Fruit fly (Drosophila melanogaster): ENCODE results near the gene CG13877.

The CG13877 gene

dm6 chr3L:217480-218118 lies at the start of gene CG13877:
TSS of gene CG13877 (plus strand) at chr3L:218068.
- TF ChIP-seq svp (GFP tag) (peak; percentile 92), CG8632 (GFP tag; optimal IDR thresholded peaks at IDR 0.05) (no peak), acj6 (GFP tag; optimal IDR thresholded peaks at IDR 0.05) (no peak), CG6163 (GFP tag; IDR thresholded peaks at IDR 0.05) (no peak)

- no peak for TF ChIP-seq CG15336 (GFP tag; IDR thresholded peaks at IDR 0.05)
- peak; percentile 21 for TF ChIP-seq Eip78C (GFP tag)
These were observed 46.1 kb upstream of the CG13877 start for dm6 chr3L:171729-172128.

dm6 chr3L:174501-174900 lies 43.4 kb upstream of the CG13877 start:
- TF ChIP-seq Eip78C (GFP tag): peak; percentile 49
- TF ChIP-seq OdsH (GFP tag; optimal IDR thresholded peaks at IDR 0.05): no peak
- no peak for TF ChIP-seq eg (GFP tag; IDR thresholded peaks at IDR 0.05)
- no peak for TF ChIP-seq Hr39 (GFP tag; optimal IDR thresholded peaks at IDR 0.05)
- no peak for TF ChIP-seq topi (GFP tag; optimal IDR thresholded peaks at IDR 0.05)
- no peak for TF ChIP-seq CG32006 (GFP tag; optimal IDR thresholded peaks at IDR 0.05)
- TF ChIP-seq achi (GFP tag; optimal IDR thresholded peaks at IDR 0.05): peak; percentile 28
- TF ChIP-seq Eip75B (GFP tag; optimal IDR thresholded peaks at IDR 0.05): no peak
- TF ChIP-seq net (GFP tag; optimal IDR thresholded peaks at IDR 0.05): no peak
- TF ChIP-seq Sox15 (GFP tag; optimal IDR thresholded peaks at IDR 0.05): no peak
- peak; percentile 36 for TF ChIP-seq dsx (GFP tag; optimal IDR thresholded peaks at IDR 0.05; ENCODE audit: poor library complexity, severe bottlenecking)
- TF ChIP-seq salr (GFP tag; optimal IDR thresholded peaks at IDR 0.05): no peak
- TF ChIP-seq esn (GFP tag; optimal IDR thresholded peaks at IDR 0.05): peak; percentile 24
- TF ChIP-seq CG34406 (GFP tag; optimal IDR thresholded peaks at IDR 0.05): no peak
- TF ChIP-seq spab (GFP tag; optimal IDR thresholded peaks at IDR 0.05): no peak
- no peak for TF ChIP-seq CG6808 (GFP tag; optimal IDR thresholded peaks at IDR 0.05)
- TF ChIP-seq CG3919 (GFP tag; optimal IDR thresholded peaks at IDR 0.05): no peak
- no peak for TF ChIP-seq fd85E (GFP tag; optimal IDR thresholded peaks at IDR 0.05)
- no peak for TF ChIP-seq CG31627 (GFP tag; optimal IDR thresholded peaks at IDR 0.05)

dm6 chr3L:175949-176348 lies 41.9 kb upstream of the CG13877 start, which contains the start of gene CG7049:
TSS of gene CG7049 (minus strand) at chr3L:176228.
- TF ChIP-seq CG1621 (tag; optimal IDR thresholded peaks at IDR 0.05) (peak; percentile 18), Eip78C (GFP tag) (peak; percentile 63), CG6854 (GFP tag; optimal IDR thresholded peaks at IDR 0.05) (peak; percentile 8), CG8119 (GFP tag; IDR thresholded peaks at IDR 0.05) (no peak), fkh (GFP tag; optimal IDR thresholded peaks at IDR 0.05) (peak; percentile 28), CG11294 (GFP tag; IDR thresholded peaks at IDR 0.05) (no peak), CG6808 (GFP tag; optimal IDR thresholded peaks at IDR 0.05) (no peak)

- TF ChIP-seq ss (GFP tag; optimal IDR thresholded peaks at IDR 0.05) (peak; percentile 23 to 62), dsx (GFP tag; optimal IDR thresholded peaks at IDR 0.05; ENCODE audit: poor library complexity, severe bottlenecking) (peak; percentile 9), CG16779 (tag; optimal IDR thresholded peaks at IDR 0.05) (no peak), Eip78C (GFP tag) (peak; percentile 46), eg (GFP tag; IDR thresholded peaks at IDR 0.05) (0 out of 3 replicates have a peak, but pooled peaks have one; percentile 28), dac (GFP tag; optimal IDR thresholded peaks at IDR 0.05) (no peak), CG1621 (tag; optimal IDR thresholded peaks at IDR 0.05) (peak; percentile 83), fkh (GFP tag; optimal IDR thresholded peaks at IDR 0.05) (peak; percentile 11)
These were observed 39.9 kb upstream of the CG13877 start for dm6 chr3L:177938-178337.

All from whole organism, prepupa.